Worm (Caenorhabditis elegans): Measurements from ENCODE around the gene sas-5.
A peak's percentile ranks its signal among the peaks of the same experiment; 100 is the strongest.

The sas-5 gene

ce11 chrV:11606424-11606823, 4.1 kb upstream of the sas-5 start, which contains the start of gene idpp-16:
idpp-16 (minus strand) TSS chrV:11606524.
- TF ChIP-seq unc-62 (GFP tag; optimal IDR thresholded peaks at IDR 0.05), result no peak

ce11 chrV:11610049-11610448, 488 bp upstream of the sas-5 start, which contains the start of gene piit-1:
piit-1 (minus strand) TSS chrV:11610149.
- TF ChIP-seq unc-62 (GFP tag; optimal IDR thresholded peaks at IDR 0.05), result no peak

- no peak for TF ChIP-seq unc-62 (GFP tag; optimal IDR thresholded peaks at IDR 0.05)
These were observed 2.5 kb downstream of the sas-5 start, which contains the start of gene tag-290 for ce11 chrV:11613007-11613406. tag-290 (plus strand) TSS chrV:11613307.

ce11 chrV:11614805-11615497, 4.4 kb downstream of the sas-5 start:
- no peak for TF ChIP-seq unc-62 (GFP tag; optimal IDR thresholded peaks at IDR 0.05)

ce11 chrV:11615948-11616681, 5.6 kb downstream of the sas-5 start, which contains the start of gene nlp-24:
nlp-24 (plus strand) TSS chrV:11616376.
- peak; percentile 11 for TF ChIP-seq unc-62 (GFP tag; optimal IDR thresholded peaks at IDR 0.05)

ce11 chrV:11616813-11617212, 6.3 kb downstream of the sas-5 start:
- TF ChIP-seq unc-62 (GFP tag; optimal IDR thresholded peaks at IDR 0.05), result no peak

ce11 chrV:11618173-11618572, 7.6 kb downstream of the sas-5 start, which contains the start of gene glb-15:
glb-15 (minus strand) TSS chrV:11618273.
- no peak for TF ChIP-seq unc-62 (GFP tag; optimal IDR thresholded peaks at IDR 0.05)

ce11 chrV:11620081-11620480, 9.5 kb downstream of the sas-5 start:
- no peak for TF ChIP-seq unc-62 (GFP tag; optimal IDR thresholded peaks at IDR 0.05)

ce11 chrV:11621276-11621675, 10.7 kb downstream of the sas-5 start:
- TF ChIP-seq unc-62 (GFP tag; optimal IDR thresholded peaks at IDR 0.05), result no peak

- no peak for TF ChIP-seq unc-62 (GFP tag; optimal IDR thresholded peaks at IDR 0.05)
These were observed 14.4 kb downstream of the sas-5 start for ce11 chrV:11624954-11625353.

- TF ChIP-seq unc-62 (GFP tag; optimal IDR thresholded peaks at IDR 0.05), result no peak
These were observed 17.3 kb downstream of the sas-5 start for ce11 chrV:11627837-11628236.

- no peak for TF ChIP-seq unc-62 (GFP tag; optimal IDR thresholded peaks at IDR 0.05)
These were observed 18.9 kb downstream of the sas-5 start, which contains the start of gene F35B12.10 for ce11 chrV:11629222-11630026. F35B12.10 (minus strand) TSS chrV:11629272.

ce11 chrV:11631128-11631527, 20.6 kb downstream of the sas-5 start:
- TF ChIP-seq unc-62 (GFP tag; optimal IDR thresholded peaks at IDR 0.05), result no peak

ce11 chrV:11635587-11635986, 25.1 kb downstream of the sas-5 start:
- no peak for TF ChIP-seq unc-62 (GFP tag; optimal IDR thresholded peaks at IDR 0.05)

ce11 chrV:11637191-11637590, 26.7 kb downstream of the sas-5 start, which contains the start of gene sipa-1:
sipa-1 (minus strand) TSS chrV:11637291.
- no peak for TF ChIP-seq unc-62 (GFP tag; optimal IDR thresholded peaks at IDR 0.05)

ce11 chrV:11638634-11639117, 28.1 kb downstream of the sas-5 start:
- no peak for TF ChIP-seq unc-62 (GFP tag; optimal IDR thresholded peaks at IDR 0.05)
